Worm (Caenorhabditis elegans): ENCODE data around the gene C18B12.4.

C18B12.4 gene

DNA sequence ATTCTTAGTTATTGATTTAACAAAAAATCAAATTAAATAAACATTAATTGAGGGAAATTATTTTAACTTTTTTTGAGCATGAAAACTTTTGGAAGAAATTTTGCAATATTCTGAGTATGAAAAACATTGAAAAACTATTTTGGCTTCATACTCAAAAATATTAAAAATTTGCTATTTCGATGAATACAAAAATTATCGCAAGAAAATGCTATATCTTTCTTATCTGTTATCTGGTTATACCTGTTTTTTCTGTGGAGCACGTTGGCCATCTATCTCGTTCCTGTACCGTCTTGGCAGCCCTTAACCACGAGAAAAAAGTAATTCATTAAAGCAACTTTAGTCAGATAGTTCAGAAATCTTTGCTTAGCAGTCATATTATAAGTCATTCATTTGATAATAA is 17.5 kb upstream of the C18B12.4 start:
- TF ChIP-seq zip-4 (GFP tag; optimal IDR thresholded peaks at IDR 0.05) (no peak), lin-15B (tag; optimal IDR thresholded peaks at IDR 0.05) (no peak), fos-1 (tag; optimal IDR thresholded peaks at IDR 0.05) (no peak), unc-98 (GFP tag; IDR thresholded peaks at IDR 0.05) (no peak), fkh-8 (tag; optimal IDR thresholded peaks at IDR 0.05) (no peak), C04F5.9 (tag; optimal IDR thresholded peaks at IDR 0.05) (no peak), isw-1 (GFP tag; IDR thresholded peaks at IDR 0.05) (no peak)

DNA sequence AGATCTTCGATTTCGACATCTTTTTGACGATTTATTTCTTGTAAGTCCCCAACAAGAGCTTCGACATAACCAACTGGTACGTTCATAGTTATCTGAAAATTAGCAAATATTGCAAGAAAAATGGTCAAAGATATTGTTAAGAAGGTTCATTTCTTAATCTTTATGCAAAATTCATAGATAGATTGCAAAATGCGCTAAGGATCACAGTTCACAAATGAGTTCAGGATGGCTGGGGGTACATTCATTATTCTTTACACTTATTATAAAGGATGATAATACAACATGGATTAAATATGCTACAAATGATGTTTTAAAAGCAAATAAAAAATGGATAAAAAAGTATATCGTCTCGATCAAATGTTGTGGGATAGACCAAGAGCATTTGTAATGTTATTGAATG is 16.3 kb upstream of the C18B12.4 start, which contains the start of gene H03G16.5:
Gene H03G16.5, minus strand, starts transcription at position 101 of the 400 bp plus-strand sequence.
- no peak for TF ChIP-seq dpl-1 (GFP tag; optimal IDR thresholded peaks at IDR 0.05)
- no peak for TF ChIP-seq nhr-85 (tag)
- TF ChIP-seq nhr-19 (GFP tag; conservative IDR thresholded peaks at IDR 0.05) = no peak
- TF ChIP-seq ceh-82 (tag; optimal IDR thresholded peaks at IDR 0.05) = no peak

DNA sequence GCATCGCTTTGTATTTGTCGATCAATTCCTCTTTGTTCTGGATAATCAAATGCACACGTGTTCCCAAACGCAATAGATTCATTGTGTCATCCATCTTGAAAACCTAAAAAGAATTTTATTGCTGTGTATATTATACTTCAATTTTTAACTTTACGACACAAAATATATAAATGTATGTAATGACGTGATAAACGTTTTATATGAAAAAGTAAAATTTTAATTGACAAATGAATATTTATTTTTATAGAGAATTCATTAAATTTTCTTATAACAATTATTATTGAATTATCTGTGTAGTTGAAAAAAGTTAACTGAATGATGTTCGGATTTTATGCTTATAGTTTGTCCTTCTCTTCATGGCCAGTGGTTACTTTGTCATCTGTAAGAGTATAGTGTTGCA is 15.5 kb upstream of the C18B12.4 start, which contains the start of gene H03G16.7:
Gene H03G16.7, minus strand, starts transcription at position 101 of the 400 bp plus-strand sequence.
- TF ChIP-seq unc-98 (GFP tag; IDR thresholded peaks at IDR 0.05) (no peak), efl-3 (GFP tag; optimal IDR thresholded peaks at IDR 0.05) (no peak)

DNA sequence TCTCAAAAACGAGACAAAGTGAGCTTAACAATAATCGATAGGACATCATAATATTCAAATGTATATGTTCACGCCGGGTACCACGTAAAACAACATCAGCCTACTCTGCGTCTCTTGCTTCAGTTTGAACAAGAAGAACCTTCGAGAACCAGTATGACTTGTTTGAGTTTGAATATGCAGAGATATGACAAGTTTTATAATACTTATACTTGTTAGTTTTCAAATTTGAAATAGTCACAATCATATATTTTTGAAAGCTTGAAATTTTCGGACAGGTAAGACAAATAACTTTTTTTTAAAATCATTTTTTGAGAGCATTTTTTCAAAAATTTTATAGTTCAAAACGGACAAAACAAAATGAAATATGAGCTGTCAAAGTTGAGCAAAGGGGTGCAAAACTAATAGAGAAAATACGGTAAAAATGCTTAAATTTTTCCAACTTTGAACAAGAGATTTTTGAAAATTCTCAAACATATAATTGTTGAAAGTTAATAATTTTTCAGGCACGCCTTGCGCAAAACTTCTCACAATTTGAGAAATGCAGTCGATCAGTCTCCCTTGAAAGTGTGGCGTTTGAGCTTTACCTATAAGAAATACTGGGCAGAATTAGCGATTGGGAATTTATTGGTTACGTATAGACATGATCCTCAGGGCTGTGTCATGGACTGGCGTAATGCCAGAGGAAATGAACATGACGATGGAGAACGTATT is 13.0 kb upstream of the C18B12.4 start, which contains the start of gene H03G16.1:
Gene H03G16.1, plus strand, starts transcription at position 661 of the 711 bp plus-strand sequence.
- TF ChIP-seq ets-5 (GFP tag; IDR thresholded peaks at IDR 0.05) (no peak), efl-1 (optimal IDR thresholded peaks at IDR 0.05) (no peak), efl-1 (GFP tag; optimal IDR thresholded peaks at IDR 0.05 in 1 of 2) (peak in 1 of 2 experiments; percentile 67)

DNA sequence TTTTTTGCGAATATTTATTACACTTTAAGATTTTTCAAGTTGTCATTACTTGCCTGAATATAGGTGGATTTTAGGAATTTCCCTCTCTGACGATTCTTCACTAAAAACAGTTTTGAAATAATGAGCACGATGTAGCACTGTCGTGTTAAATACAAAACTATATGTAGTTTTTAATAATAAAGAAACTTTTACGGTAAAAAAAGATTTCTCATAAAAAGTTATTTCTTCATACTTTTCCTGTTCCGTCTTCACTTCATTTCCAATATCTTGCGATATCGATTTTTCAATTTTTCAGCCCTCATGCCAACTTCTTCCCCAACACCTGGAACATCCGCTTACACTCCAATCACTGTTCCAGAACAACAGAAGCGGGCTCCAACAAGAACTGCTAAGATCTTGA is 12.0 kb upstream of the C18B12.4 start, which contains the start of gene H03G16.6:
Gene H03G16.6, plus strand, starts transcription at position 301 of the 400 bp plus-strand sequence.
- TF ChIP-seq ztf-11 (tag; optimal IDR thresholded peaks at IDR 0.05) (no peak), lin-13 (GFP tag; optimal IDR thresholded peaks at IDR 0.05) (no peak), irx-1 (tag; optimal IDR thresholded peaks at IDR 0.05) (no peak), nhr-84 (tag; optimal IDR thresholded peaks at IDR 0.05) (no peak), mab-9 (GFP tag; IDR thresholded peaks at IDR 0.05) (no peak), zag-1 (tag; optimal IDR thresholded peaks at IDR 0.05) (no peak), lir-3 (tag; optimal IDR thresholded peaks at IDR 0.05; ENCODE audit: poor library complexity) (no peak), nhr-11 (tag; optimal IDR thresholded peaks at IDR 0.05) (no peak), ceh-90 (tag; optimal IDR thresholded peaks at IDR 0.05) (no peak), F16B12.6 (tag; optimal IDR thresholded peaks at IDR 0.05) (no peak)

DNA sequence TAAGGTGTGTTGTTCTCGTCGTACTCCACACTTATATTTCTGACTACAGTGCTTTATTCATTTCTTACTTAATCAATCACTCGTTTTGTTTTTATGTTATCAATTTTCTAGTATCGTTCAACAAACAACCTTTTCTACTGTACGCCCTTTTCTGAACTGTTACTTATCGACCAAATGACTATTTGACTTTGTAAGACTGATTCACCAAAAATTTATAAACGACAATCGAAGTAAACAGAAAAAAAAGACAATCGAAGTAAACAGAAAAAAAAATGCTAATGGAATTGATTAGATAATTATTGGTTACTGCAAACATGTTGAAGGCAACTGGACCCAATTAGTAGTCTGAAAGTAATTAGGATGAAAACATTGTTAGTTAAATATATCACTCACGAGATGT is 9.6 kb upstream of the C18B12.4 start:
- TF ChIP-seq egl-13 (tag; optimal IDR thresholded peaks at IDR 0.05) = no peak
- TF ChIP-seq grh-1 (GFP tag; IDR thresholded peaks at IDR 0.05) = no peak
- TF ChIP-seq tbx-2 (tag; optimal IDR thresholded peaks at IDR 0.05) = no peak
- no peak for TF ChIP-seq nhr-71 (tag; optimal IDR thresholded peaks at IDR 0.05)
- no peak for TF ChIP-seq vab-15 (tag; optimal IDR thresholded peaks at IDR 0.05)
- no peak for TF ChIP-seq lin-14 (GFP tag; optimal IDR thresholded peaks at IDR 0.05)
- no peak for TF ChIP-seq ztf-4 (tag; optimal IDR thresholded peaks at IDR 0.05)
- TF ChIP-seq xbp-1 (tag; optimal IDR thresholded peaks at IDR 0.05) = no peak
- TF ChIP-seq mab-9 (GFP tag; IDR thresholded peaks at IDR 0.05) = no peak
- TF ChIP-seq fkh-4 (tag; optimal IDR thresholded peaks at IDR 0.05; ENCODE audit: borderline replicate concordance) = no peak
- no peak for TF ChIP-seq sox-4 (tag; optimal IDR thresholded peaks at IDR 0.05)
- TF ChIP-seq nhr-19 (GFP tag; conservative IDR thresholded peaks at IDR 0.05) = no peak
- no peak for TF ChIP-seq pax-3 (tag; optimal IDR thresholded peaks at IDR 0.05)

Data from whole organism, L1 larva.